Worm (Caenorhabditis elegans) whole organism, late embryonic: ENCODE data around the gene srz-56.

Source experiments
- ceh-18 ChIP-seq: sonication (generic microtip); optimal IDR thresholded peaks from 2 replicates; lab custom pipeline; 2016; ENCODE audit warnings: missing genetic modification characterization, missing compliant biosample characterization
- ceh-34 ChIP-seq: sonication (generic microtip); optimal IDR thresholded peaks from 2 replicates; lab custom pipeline; 2016; ENCODE audit warnings: mild to moderate bottlenecking, missing genetic modification characterization, missing compliant biosample characterization
- dve-1 ChIP-seq: sonication (generic microtip); optimal IDR thresholded peaks from 2 replicates; lab custom pipeline; 2017; ENCODE audit warnings: antibody characterized with exemption, mild to moderate bottlenecking, missing genetic modification characterization, missing compliant biosample characterization
- fkh-6 ChIP-seq: sonication (generic microtip); optimal IDR thresholded peaks from 2 replicates; lab custom pipeline; 2016; ENCODE audit warnings: missing genetic modification characterization, missing compliant biosample characterization
- nfya-1 ChIP-seq: sonication (generic microtip); optimal IDR thresholded peaks from 2 replicates; lab custom pipeline; 2017; ENCODE audit warnings: missing genetic modification characterization, mild to moderate bottlenecking, missing compliant biosample characterization, antibody characterized with exemption, moderate library complexity
- pha-2 ChIP-seq: sonication (generic microtip); optimal IDR thresholded peaks from 2 replicates; lab custom pipeline; 2017; ENCODE audit warnings: mild to moderate bottlenecking, missing genetic modification characterization, missing compliant biosample characterization
- pqm-1 ChIP-seq: sonication (generic microtip); optimal IDR thresholded peaks from 2 replicates; lab custom pipeline; 2016; ENCODE audit warnings: missing genetic modification characterization, missing compliant biosample characterization

DNA sequence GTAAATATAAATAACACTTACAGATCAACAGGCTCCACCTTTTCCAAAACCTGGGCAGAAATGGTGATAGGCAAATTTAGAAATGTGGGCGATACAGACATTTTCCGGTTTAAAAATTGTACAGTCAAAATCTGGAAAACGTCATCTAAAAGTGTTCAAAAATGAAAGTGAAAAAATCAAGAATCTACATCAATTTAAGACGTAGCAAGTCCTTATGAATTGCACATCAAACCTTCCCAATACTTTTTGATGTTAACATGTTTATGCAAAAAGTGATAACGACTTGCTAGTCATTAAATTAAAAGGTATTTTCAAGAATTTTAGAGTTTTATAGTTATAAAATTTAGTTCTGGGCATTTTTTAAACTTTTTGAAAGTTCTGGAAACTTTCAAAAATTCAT lies 10.8 kb downstream of the srz-56 start, which contains the start of gene fbxa-7:
- TF ChIP-seq pha-2 (no peak), nfya-1 (tag; lab: Kevin White, UChicago) (no peak), fkh-6 (tag; lab: Kevin White, UChicago) (no peak), pqm-1 (tag; lab: Kevin White, UChicago) (no peak), ceh-18 (tag; lab: Kevin White, UChicago) (no peak), ceh-34 (tag; lab: Kevin White, UChicago) (no peak), dve-1 (tag; lab: Kevin White, UChicago) (no peak)
